Worm (Caenorhabditis elegans) whole organism, midembryonic: ENCODE measurements around the gene nhr-219.

Experiments
- T22C8.4 ChIP-seq: fragments of 200-800 bp; sonication (Bioruptor generic); IDR thresholded peaks from 2 replicates; pipeline ENCODE4 v1.3.6; 2022; ENCODE audit warnings: missing genetic modification characterization, missing compliant biosample characterization
- cog-1 ChIP-seq: sonication (generic microtip); optimal IDR thresholded peaks from 2 replicates; lab custom pipeline; 2016; ENCODE audit warnings: missing genetic modification characterization, missing compliant biosample characterization
- flt-1 ChIP-seq: fragments of 200-800 bp; sonication (Bioruptor generic); IDR thresholded peaks from 2 replicates; pipeline ENCODE4 v1.3.6; 2022; ENCODE audit warnings: missing genetic modification characterization, missing compliant biosample characterization
- klf-2 ChIP-seq: fragments of 200-800 bp; sonication (Bioruptor generic); conservative IDR thresholded peaks from 2 replicates; pipeline ENCODE4 v1.3.6; 2022; ENCODE audit warnings: missing genetic modification reagents, missing genetic modification characterization, missing compliant biosample characterization
- med-1 ChIP-seq: sonication (generic microtip); optimal IDR thresholded peaks from 2 replicates; lab custom pipeline; 2017; ENCODE audit warnings: missing genetic modification characterization, mild to moderate bottlenecking, missing compliant biosample characterization, antibody characterized with exemption, missing genetic modification reagents; ENCODE audit not compliant: insufficient read depth
- ref-1 ChIP-seq: fragments of 200-800 bp; sonication (Bioruptor generic); conservative IDR thresholded peaks from 2 replicates; pipeline ENCODE4 v1.3.6; 2022; ENCODE audit warnings: missing genetic modification reagents, missing genetic modification characterization, missing compliant biosample characterization
- tab-1 ChIP-seq: fragments of 200-800 bp; sonication (Bioruptor generic); IDR thresholded peaks from 2 replicates; pipeline ENCODE4 v1.3.6; 2022; ENCODE audit warnings: missing genetic modification characterization, missing compliant biosample characterization
- ztf-23 ChIP-seq: fragments of 200-800 bp; sonication (Bioruptor generic); IDR thresholded peaks from 2 replicates; pipeline ENCODE4 v1.3.6; 2022; ENCODE audit warnings: missing genetic modification reagents, missing genetic modification characterization, missing compliant biosample characterization
- ztf-29 ChIP-seq: fragments of 200-800 bp; sonication (Bioruptor generic); IDR thresholded peaks from 2 replicates; pipeline ENCODE4 v1.3.6; 2022; ENCODE audit warnings: missing genetic modification reagents, missing genetic modification characterization, missing compliant biosample characterization

DNA sequence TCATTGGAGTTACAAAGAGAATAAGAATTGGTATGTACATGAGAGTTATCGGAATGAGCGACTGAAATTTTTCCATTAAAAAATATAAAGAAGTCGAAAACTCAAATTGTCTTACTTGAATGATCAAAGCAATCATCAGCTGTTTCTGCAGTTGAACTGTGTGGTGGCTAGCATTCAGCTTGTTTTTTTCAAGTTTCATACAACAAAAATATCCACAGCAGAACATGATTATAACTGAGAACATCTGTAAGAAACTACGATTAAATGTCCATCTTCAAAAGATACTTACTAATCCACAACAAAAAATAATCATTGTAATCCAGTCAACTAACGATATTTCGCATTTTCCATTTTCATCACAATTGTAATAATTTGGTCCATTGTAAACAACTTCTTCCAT lies 18.8 kb upstream of the nhr-219 start:
- no peak for TF ChIP-seq ztf-29 (GFP tag; lab: Robert Waterston, UW)
- TF ChIP-seq flt-1 (GFP tag; lab: Robert Waterston, UW) = no peak
- no peak for TF ChIP-seq tab-1
- no peak for TF ChIP-seq T22C8.4 (GFP tag; lab: Robert Waterston, UW)
- no peak for TF ChIP-seq med-1 (GFP tag; lab: Kevin White, UChicago)
- no peak for TF ChIP-seq klf-2 (GFP tag; lab: Robert Waterston, UW)
- TF ChIP-seq cog-1 (tag; lab: Kevin White, UChicago) = no peak
- TF ChIP-seq ref-1 (GFP tag; lab: Robert Waterston, UW) = no peak
- TF ChIP-seq ztf-23 (GFP tag; lab: Robert Waterston, UW) = no peak
